Worm (Caenorhabditis elegans): ENCODE results near the gene srd-12.
A peak's percentile ranks its signal among the peaks of the same experiment; 100 is the strongest.

The srd-12 gene

ce11 chrIV:5662886-5663285 lies 32.8 kb upstream of the srd-12 start:
- TF ChIP-seq pha-4 (tag; optimal IDR thresholded peaks at IDR 0.05): no peak
- no peak for TF ChIP-seq fkh-6 (tag; optimal IDR thresholded peaks at IDR 0.05)
- TF ChIP-seq tbx-7 (tag; optimal IDR thresholded peaks at IDR 0.05): no peak
- TF ChIP-seq ceh-19 (GFP tag; optimal IDR thresholded peaks at IDR 0.05): no peak
- no peak for TF ChIP-seq C38D4.7 (GFP tag; optimal IDR thresholded peaks at IDR 0.05)
- TF ChIP-seq unc-3 (GFP tag; conservative IDR thresholded peaks at IDR 0.05): no peak
- TF ChIP-seq unc-3 (tag; optimal IDR thresholded peaks at IDR 0.05): no peak
- TF ChIP-seq fkh-10 (GFP tag; optimal IDR thresholded peaks at IDR 0.05): no peak
- TF ChIP-seq K02D7.2 (tag; optimal IDR thresholded peaks at IDR 0.05): no peak
- no peak for TF ChIP-seq syd-9 (tag; optimal IDR thresholded peaks at IDR 0.05)
- no peak for TF ChIP-seq K09A11.1 (tag; optimal IDR thresholded peaks at IDR 0.05; ENCODE audit: insufficient read depth)
- no peak for TF ChIP-seq hlh-8 (tag; optimal IDR thresholded peaks at IDR 0.05)
- TF ChIP-seq lim-6 (tag; optimal IDR thresholded peaks at IDR 0.05): no peak
- TF ChIP-seq nhr-11 (tag; optimal IDR thresholded peaks at IDR 0.05): no peak
- TF ChIP-seq Y22D7AL.16 (tag; optimal IDR thresholded peaks at IDR 0.05): no peak
- TF ChIP-seq unc-86 (tag; optimal IDR thresholded peaks at IDR 0.05): no peak
- TF ChIP-seq ceh-30 (tag; optimal IDR thresholded peaks at IDR 0.05): no peak

ce11 chrIV:5662073-5662472 lies 32.0 kb upstream of the srd-12 start:
- TF ChIP-seq nfya-1 (tag; optimal IDR thresholded peaks at IDR 0.05): no peak
- TF ChIP-seq fax-1 (tag; optimal IDR thresholded peaks at IDR 0.05): no peak
- no peak for TF ChIP-seq hlh-6 (tag; optimal IDR thresholded peaks at IDR 0.05)
- TF ChIP-seq hlh-30 (tag; optimal IDR thresholded peaks at IDR 0.05; ENCODE audit: insufficient read depth): no peak
- no peak for TF ChIP-seq ref-2 (tag; optimal IDR thresholded peaks at IDR 0.05)
- TF ChIP-seq nhr-232 (tag; optimal IDR thresholded peaks at IDR 0.05): no peak

- no peak for TF ChIP-seq ceh-14 (tag; optimal IDR thresholded peaks at IDR 0.05)
Measured at ce11 chrIV:5660239-5660638, 30.2 kb upstream of the srd-12 start, which contains the start of gene skn-1. Gene skn-1 (minus strand): TSS chrIV:5660384.

ce11 chrIV:5659461-5659860 lies 29.4 kb upstream of the srd-12 start:
- TF ChIP-seq elt-2 (tag; optimal IDR thresholded peaks at IDR 0.05) (peak; percentile 75), eyg-1 (tag; optimal IDR thresholded peaks at IDR 0.05) (no peak)

- no peak for TF ChIP-seq gmeb-2 (tag; optimal IDR thresholded peaks at IDR 0.05)
- TF ChIP-seq ceh-48 (tag; optimal IDR thresholded peaks at IDR 0.05): no peak
- no peak for TF ChIP-seq C08G9.2 (tag; optimal IDR thresholded peaks at IDR 0.05)
- no peak for TF ChIP-seq nfya-1 (tag; optimal IDR thresholded peaks at IDR 0.05)
- TF ChIP-seq unc-86 (tag; optimal IDR thresholded peaks at IDR 0.05): no peak
- no peak for TF ChIP-seq ceh-45 (GFP tag; IDR thresholded peaks at IDR 0.05)
- TF ChIP-seq syd-9 (tag; optimal IDR thresholded peaks at IDR 0.05): no peak
- no peak for TF ChIP-seq ref-2 (tag; optimal IDR thresholded peaks at IDR 0.05)
- TF ChIP-seq nhr-232 (tag; optimal IDR thresholded peaks at IDR 0.05): no peak
- TF ChIP-seq hlh-8 (tag; optimal IDR thresholded peaks at IDR 0.05): no peak
- no peak for TF ChIP-seq zip-5 (tag; optimal IDR thresholded peaks at IDR 0.05)
Measured at ce11 chrIV:5658897-5659296, 28.8 kb upstream of the srd-12 start.

- TF ChIP-seq ceh-2 (tag; optimal IDR thresholded peaks at IDR 0.05) (no peak), lin-11 (tag; optimal IDR thresholded peaks at IDR 0.05) (no peak), ceh-14 (tag; optimal IDR thresholded peaks at IDR 0.05) (no peak), unc-3 (GFP tag; conservative IDR thresholded peaks at IDR 0.05) (no peak), unc-3 (tag; optimal IDR thresholded peaks at IDR 0.05) (no peak), C38D4.7 (GFP tag; optimal IDR thresholded peaks at IDR 0.05) (no peak), ceh-45 (GFP tag; IDR thresholded peaks at IDR 0.05) (no peak), T23F11.4 (GFP tag; optimal IDR thresholded peaks at IDR 0.05) (no peak)
Measured at ce11 chrIV:5658225-5658624, 28.2 kb upstream of the srd-12 start.
